Worm (Caenorhabditis elegans): ENCODE results near the gene scc-2.

- TF ChIP-seq nfyb-1 (GFP tag; IDR thresholded peaks at IDR 0.05) (no peak), attf-3 (GFP tag; conservative IDR thresholded peaks at IDR 0.05) (no peak)
These were observed 5.9 kb downstream of the scc-2 start, which contains the start of gene cat-2 for ce11 chrII:257519-257918.

All from whole organism, young adult.